Worm (Caenorhabditis elegans): ENCODE data around the gene del-2.

del-2 gene

ce11 chrIV:9682514-9682913, 40.7 kb upstream of the del-2 start, which contains the start of gene ins-7:
ins-7 (minus strand) TSS chrIV:9682845.
- TF ChIP-seq R02D3.7 (tag; optimal IDR thresholded peaks at IDR 0.05): no peak
- TF ChIP-seq F49E8.2 (tag; optimal IDR thresholded peaks at IDR 0.05; ENCODE audit: borderline replicate concordance): no peak
- peak; percentile 40 for TF ChIP-seq T20F7.1 (GFP tag; optimal IDR thresholded peaks at IDR 0.05)
- no peak for TF ChIP-seq daf-12 (tag; optimal IDR thresholded peaks at IDR 0.05)
- no peak for TF ChIP-seq vab-7 (GFP tag; IDR thresholded peaks at IDR 0.05)
- TF ChIP-seq snpc-1.2 (GFP tag; IDR thresholded peaks at IDR 0.05): no peak
- peak; percentile 62; the same call in 1 of the 2 replicates for TF ChIP-seq tra-1 (GFP tag; IDR thresholded peaks at IDR 0.05)
- TF ChIP-seq lin-1 (GFP tag; IDR thresholded peaks at IDR 0.05): peak; percentile 79; the same call in 1 of the 2 replicates
- TF ChIP-seq ceh-62 (tag; optimal IDR thresholded peaks at IDR 0.05): no peak
- no peak for TF ChIP-seq ZK546.5 (tag; optimal IDR thresholded peaks at IDR 0.05)
- TF ChIP-seq ztf-11 (tag; optimal IDR thresholded peaks at IDR 0.05): no peak
- TF ChIP-seq nhr-41 (GFP tag; IDR thresholded peaks at IDR 0.05): no peak
- TF ChIP-seq ama-1 (optimal IDR thresholded peaks at IDR 0.05): no peak
- peak; percentile 72 for TF ChIP-seq nhr-28 (tag; optimal IDR thresholded peaks at IDR 0.05)
- TF ChIP-seq unc-62 (GFP tag; optimal IDR thresholded peaks at IDR 0.05 in 1 of 2): no peak
- no peak for TF ChIP-seq unc-62 (tag; optimal IDR thresholded peaks at IDR 0.05)
- TF ChIP-seq zfp-2 (tag; optimal IDR thresholded peaks at IDR 0.05): no peak
- no peak for TF ChIP-seq lin-15B (tag; optimal IDR thresholded peaks at IDR 0.05)
- TF ChIP-seq dmd-6 (GFP tag; IDR thresholded peaks at IDR 0.05): peak; percentile 93
- TF ChIP-seq ces-1 (GFP tag; optimal IDR thresholded peaks at IDR 0.05): no peak
- TF ChIP-seq daf-19 (GFP tag; conservative IDR thresholded peaks at IDR 0.05): no peak
- TF ChIP-seq ZK337.2 (GFP tag; IDR thresholded peaks at IDR 0.05): no peak
- peak; percentile 76 for TF ChIP-seq dve-1 (tag; optimal IDR thresholded peaks at IDR 0.05; ENCODE audit: insufficient read depth)
- peak; percentile 30 for TF ChIP-seq nhr-48 (tag; optimal IDR thresholded peaks at IDR 0.05)
- TF ChIP-seq daf-16 (GFP tag; optimal IDR thresholded peaks at IDR 0.05): peak in 1 of 2 experiments; percentile 9
- no peak for TF ChIP-seq daf-16 (tag; optimal IDR thresholded peaks at IDR 0.05)
- no peak for TF ChIP-seq nhr-111 (GFP tag; optimal IDR thresholded peaks at IDR 0.05)
- TF ChIP-seq snpc-4 (tag; optimal IDR thresholded peaks at IDR 0.05): no peak
- no peak for TF ChIP-seq nhr-25 (tag; optimal IDR thresholded peaks at IDR 0.05; ENCODE audit: borderline replicate concordance, insufficient read depth)
- peak; percentile 65 for TF ChIP-seq hlh-11 (tag; optimal IDR thresholded peaks at IDR 0.05)
- TF ChIP-seq ctbp-1 (GFP tag; IDR thresholded peaks at IDR 0.05): no peak
- TF ChIP-seq pqm-1 (tag; optimal IDR thresholded peaks at IDR 0.05): peak; percentile 64
- TF ChIP-seq F37D6.2 (tag; optimal IDR thresholded peaks at IDR 0.05): no peak

ce11 chrIV:9680841-9681240, 39.0 kb upstream of the del-2 start, which contains the start of gene ins-8:
ins-8 (minus strand) TSS chrIV:9680941.
- TF ChIP-seq R02D3.7 (tag; optimal IDR thresholded peaks at IDR 0.05) (no peak), D1046.2 (GFP tag; IDR thresholded peaks at IDR 0.05) (no peak), madf-5 (GFP tag; IDR thresholded peaks at IDR 0.05) (no peak), duxl-1 (tag; optimal IDR thresholded peaks at IDR 0.05; ENCODE audit: poor library complexity) (no peak), Y105C5A.15 (GFP tag; IDR thresholded peaks at IDR 0.05) (no peak), mdl-1 (tag; optimal IDR thresholded peaks at IDR 0.05) (no peak), nhr-48 (tag; optimal IDR thresholded peaks at IDR 0.05) (no peak), snpc-1.2 (GFP tag; IDR thresholded peaks at IDR 0.05) (no peak), lin-15B (tag; optimal IDR thresholded peaks at IDR 0.05) (no peak), nhr-10 (tag; optimal IDR thresholded peaks at IDR 0.05) (no peak), zfp-2 (tag; optimal IDR thresholded peaks at IDR 0.05) (no peak)

- TF ChIP-seq daf-16 (GFP tag; optimal IDR thresholded peaks at IDR 0.05): no peak
- peak; percentile 67 for TF ChIP-seq daf-16 (tag; optimal IDR thresholded peaks at IDR 0.05)
- no peak for TF ChIP-seq pqm-1 (tag; optimal IDR thresholded peaks at IDR 0.05)
Observed at ce11 chrIV:9679296-9679695, 37.5 kb upstream of the del-2 start.
